Worm (Caenorhabditis elegans) whole organism, L2 larva: ENCODE measurements around the gene clc-32.

Experiments used
- ama-1 ChIP-seq: fragments of 150-350 bp; optimal IDR thresholded peaks from 2 replicates; lab custom pipeline; 2018; ENCODE audit warnings: inconsistent platforms
- ceh-82 ChIP-seq: fragments of 150-350 bp; optimal IDR thresholded peaks from 2 replicates; lab custom pipeline; 2014; ENCODE audit warnings: missing biosample characterization, missing genetic modification characterization
- egl-27 ChIP-seq: sonication (generic microtip); optimal IDR thresholded peaks from 3 replicates; lab custom pipeline; 2017; ENCODE audit warnings: missing biosample characterization, missing genetic modification reagents, missing genetic modification characterization
- lin-39 ChIP-seq: fragments of 150-350 bp; optimal IDR thresholded peaks from 2 replicates; lab custom pipeline; 2014; ENCODE audit warnings: missing biosample characterization, missing genetic modification reagents, missing genetic modification characterization
- nhr-11 ChIP-seq: fragments of 150-350 bp; optimal IDR thresholded peaks from 2 replicates; lab custom pipeline; 2014; ENCODE audit warnings: missing biosample characterization, missing genetic modification characterization
- sem-4 ChIP-seq: fragments of 150-350 bp; optimal IDR thresholded peaks from 2 replicates; lab custom pipeline; 2014; ENCODE audit warnings: missing biosample characterization, missing genetic modification reagents, missing genetic modification characterization

DNA sequence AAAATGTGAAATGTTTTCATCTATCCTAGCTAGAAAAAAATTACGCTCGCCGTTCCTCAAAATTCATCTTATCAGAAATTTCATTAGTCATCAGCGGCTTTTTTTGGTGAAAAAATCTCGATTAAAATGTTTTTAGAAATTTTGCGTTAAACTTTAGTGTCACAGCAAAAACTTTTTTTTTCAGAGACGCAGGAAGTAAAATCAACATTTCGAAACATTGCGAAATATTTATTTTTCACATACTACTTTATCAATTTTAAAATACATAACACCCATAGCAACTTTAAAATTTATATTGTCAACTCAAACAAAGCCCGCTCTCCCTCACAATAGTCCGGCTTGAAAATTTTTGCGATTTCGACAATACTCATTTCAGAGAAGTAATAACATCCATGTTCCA lies 8.8 kb downstream of the clc-32 start:
- TF ChIP-seq lin-39, result no peak
- TF ChIP-seq egl-27 (tag; lab: Kevin White, UChicago), result no peak
- no peak for TF ChIP-seq ama-1 (lab: Kevin White, UChicago)
- TF ChIP-seq ceh-82 (tag; lab: Kevin White, UChicago), result no peak
- no peak for TF ChIP-seq nhr-11 (tag; lab: Kevin White, UChicago)
- TF ChIP-seq sem-4 (tag; lab: Kevin White, UChicago), result no peak
